Worm (Caenorhabditis elegans) whole organism, L1 larva: ENCODE measurements around the gene Y37E11B.6.

ENCODE experiments used
- C04F5.9 ChIP-seq: sonication (generic microtip); optimal IDR thresholded peaks from 2 replicates; lab custom pipeline; 2016; ENCODE audit warnings: missing genetic modification characterization, missing compliant biosample characterization
- alr-1 ChIP-seq: fragments of 200-800 bp; sonication (Bioruptor generic); optimal IDR thresholded peaks from 2 replicates; lab custom pipeline; 2018; ENCODE audit warnings: borderline replicate concordance, mild to moderate bottlenecking, missing genetic modification characterization, missing compliant biosample characterization
- aly-2 ChIP-seq: fragments of 150-350 bp; optimal IDR thresholded peaks from 2 replicates; lab custom pipeline; 2014; ENCODE audit warnings: missing biosample characterization, missing genetic modification characterization
- blmp-1 ChIP-seq: fragments of 150-350 bp; optimal IDR thresholded peaks from 2 replicates; lab custom pipeline; 2014; ENCODE audit warnings: missing biosample characterization, missing genetic modification characterization
- ceh-8 ChIP-seq: fragments of 200-800 bp; sonication (Bioruptor generic); optimal IDR thresholded peaks from 2 replicates; lab custom pipeline; 2018; ENCODE audit warnings: mild to moderate bottlenecking, missing genetic modification characterization, moderate library complexity, missing compliant biosample characterization
- ceh-88 ChIP-seq: fragments of 200-800 bp; sonication (Bioruptor generic); IDR thresholded peaks from 2 replicates; pipeline ENCODE4 v1.3.6; 2022; ENCODE audit warnings: missing genetic modification characterization, missing compliant biosample characterization
- ces-1 ChIP-seq: fragments of 150-350 bp; optimal IDR thresholded peaks from 2 replicates; lab custom pipeline; 2014; ENCODE audit warnings: missing biosample characterization, missing genetic modification reagents, missing genetic modification characterization
- efl-1 ChIP-seq, 4 experiments: fragments of 150-350 bp; optimal IDR thresholded peaks in 3 of 4; peaks in 1 of 4; 1 replicate in 1 of 4; 2 replicates in 3 of 4; lab custom pipeline; 2014; ENCODE audit warnings: missing biosample characterization in 2 of 4, missing genetic modification characterization in 2 of 4, missing genetic modification reagents in 2 of 4
- egl-13 ChIP-seq: sonication (generic microtip); optimal IDR thresholded peaks from 2 replicates; lab custom pipeline; 2016; ENCODE audit warnings: missing genotype, missing genetic modification reagents, missing genetic modification characterization, missing compliant biosample characterization
- elt-2 ChIP-seq: sonication (generic microtip); optimal IDR thresholded peaks from 2 replicates; lab custom pipeline; 2016; ENCODE audit warnings: missing genetic modification characterization, mild to moderate bottlenecking, inconsistent platforms, missing compliant biosample characterization, missing genetic modification reagents
- fkh-10 ChIP-seq: sonication (generic microtip); optimal IDR thresholded peaks from 2 replicates; lab custom pipeline; 2017; ENCODE audit warnings: missing biosample characterization, missing genetic modification reagents, missing genetic modification characterization
- hlh-17 ChIP-seq: fragments of 200-800 bp; sonication (Bioruptor generic); optimal IDR thresholded peaks from 2 replicates; lab custom pipeline; 2018; ENCODE audit warnings: missing genetic modification characterization, mild to moderate bottlenecking, missing compliant biosample characterization, moderate library complexity, borderline replicate concordance
- hlh-4 ChIP-seq: sonication (generic microtip); optimal IDR thresholded peaks from 2 replicates; lab custom pipeline; 2016; ENCODE audit warnings: mild to moderate bottlenecking, missing genetic modification characterization, missing compliant biosample characterization
- irx-1 ChIP-seq: sonication (generic microtip); optimal IDR thresholded peaks from 2 replicates; lab custom pipeline; 2016; ENCODE audit warnings: missing genetic modification characterization, missing compliant biosample characterization
- isw-1 ChIP-seq: fragments of 200-800 bp; sonication (Bioruptor generic); IDR thresholded peaks from 2 replicates; pipeline ENCODE4 v1.3.6; 2022; ENCODE audit warnings: missing genetic modification characterization, missing compliant biosample characterization
- lin-14 ChIP-seq: fragments of 200-800 bp; sonication (Bioruptor generic); optimal IDR thresholded peaks from 2 replicates; lab custom pipeline; 2018; ENCODE audit warnings: mild to moderate bottlenecking, missing genetic modification characterization, moderate library complexity, missing compliant biosample characterization
- mab-9 ChIP-seq: fragments of 200-800 bp; sonication (Bioruptor generic); IDR thresholded peaks from 2 replicates; pipeline ENCODE4 v1.3.6; 2022; ENCODE audit warnings: missing genetic modification reagents, missing genetic modification characterization, missing compliant biosample characterization
- mef-2 ChIP-seq: fragments of 150-350 bp; optimal IDR thresholded peaks from 2 replicates; lab custom pipeline; 2014; ENCODE audit warnings: missing biosample characterization, missing genetic modification characterization
- mep-1 ChIP-seq: fragments of 150-350 bp; optimal IDR thresholded peaks from 2 replicates; lab custom pipeline; 2014; ENCODE audit warnings: missing biosample characterization, missing genetic modification characterization
- nhr-237 ChIP-seq: fragments of 150-350 bp; optimal IDR thresholded peaks from 2 replicates; lab custom pipeline; 2014; ENCODE audit warnings: missing biosample characterization, missing genetic modification characterization
- nhr-47 ChIP-seq: sonication (generic microtip); optimal IDR thresholded peaks from 2 replicates; lab custom pipeline; 2016; ENCODE audit warnings: mild to moderate bottlenecking, missing genetic modification characterization, moderate library complexity, missing compliant biosample characterization
- nhr-77 ChIP-seq: fragments of 150-350 bp; optimal IDR thresholded peaks from 2 replicates; lab custom pipeline; 2014; ENCODE audit warnings: missing biosample characterization, missing genetic modification characterization
- nhr-90 ChIP-seq: sonication (generic microtip); optimal IDR thresholded peaks from 2 replicates; lab custom pipeline; 2016; ENCODE audit warnings: mild to moderate bottlenecking, missing genetic modification characterization, missing compliant biosample characterization; ENCODE audit not compliant: poor library complexity
- pag-3 ChIP-seq: sonication (generic microtip); optimal IDR thresholded peaks from 2 replicates; lab custom pipeline; 2017; ENCODE audit warnings: missing genetic modification characterization, mild to moderate bottlenecking, missing compliant biosample characterization, antibody characterized with exemption, borderline replicate concordance; ENCODE audit not compliant: insufficient read depth
- skn-1 ChIP-seq: fragments of 150-350 bp; optimal IDR thresholded peaks from 2 replicates; lab custom pipeline; 2014; ENCODE audit warnings: missing biosample characterization, missing genetic modification characterization
- snu-23 ChIP-seq: sonication (generic microtip); optimal IDR thresholded peaks from 2 replicates; lab custom pipeline; 2016; ENCODE audit warnings: missing genetic modification characterization, missing compliant biosample characterization
- sup-37 ChIP-seq: fragments of 200-800 bp; sonication (Bioruptor generic); optimal IDR thresholded peaks from 2 replicates; lab custom pipeline; 2018; ENCODE audit warnings: mild to moderate bottlenecking, missing genetic modification characterization, missing compliant biosample characterization
- tbx-2 ChIP-seq: sonication (generic microtip); optimal IDR thresholded peaks from 2 replicates; lab custom pipeline; 2016; ENCODE audit warnings: missing genetic modification characterization, missing compliant biosample characterization
- unc-86 ChIP-seq: sonication (generic microtip); optimal IDR thresholded peaks from 2 replicates; lab custom pipeline; 2016; ENCODE audit warnings: missing genetic modification characterization, missing compliant biosample characterization
- vab-15 ChIP-seq: sonication (generic microtip); optimal IDR thresholded peaks from 2 replicates; lab custom pipeline; 2017; ENCODE audit warnings: missing genotype, mild to moderate bottlenecking, missing genetic modification characterization, missing compliant biosample characterization
- xbp-1 ChIP-seq: sonication (generic microtip); optimal IDR thresholded peaks from 2 replicates; lab custom pipeline; 2016; ENCODE audit warnings: missing genetic modification characterization, missing compliant biosample characterization
- zag-1 ChIP-seq: fragments of 150-350 bp; optimal IDR thresholded peaks from 2 replicates; lab custom pipeline; 2014; ENCODE audit warnings: missing biosample characterization, missing genetic modification characterization
- zip-4 ChIP-seq: fragments of 200-800 bp; sonication (Bioruptor generic); optimal IDR thresholded peaks from 2 replicates; lab custom pipeline; 2018; ENCODE audit warnings: mild to moderate bottlenecking, missing genetic modification characterization, moderate library complexity, missing compliant biosample characterization

Y37E11B.6 gene

DNA sequence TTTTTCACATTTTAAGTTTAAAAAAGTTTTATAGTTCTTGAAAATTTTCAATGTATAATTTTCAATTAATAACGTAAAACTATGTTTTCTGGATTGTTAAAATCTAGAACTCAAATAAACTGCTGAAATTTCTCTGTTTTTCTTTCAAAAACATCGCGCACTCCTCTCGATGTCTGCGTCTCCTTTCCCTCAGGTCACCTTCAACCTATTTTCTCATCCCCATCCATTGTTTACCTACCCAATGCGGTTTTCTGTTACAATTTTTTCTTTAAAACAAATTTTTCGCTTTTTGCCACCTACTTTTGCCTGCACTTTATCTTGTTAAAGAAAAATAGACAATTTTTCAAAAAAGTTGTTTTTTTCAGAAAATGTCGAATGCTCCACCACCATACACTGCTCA lies 34.1 kb upstream of the Y37E11B.6 start, which contains the start of gene ZC416.2:
ZC416.2 (plus strand) TSS at position 366 of the 400 bp plus-strand sequence.
- TF ChIP-seq pag-3 (peak; percentile 23), mef-2 (tag; lab: Kevin White, UChicago) (no peak), blmp-1 (tag; lab: Kevin White, UChicago) (peak; percentile 30), elt-2 (tag; lab: Kevin White, UChicago) (no peak), efl-1 (optimal IDR thresholded peaks at IDR 0.05; lab: Kevin White, UChicago) (no peak), efl-1 (GFP tag; optimal IDR thresholded peaks at IDR 0.05 in 1 of 2; lab: Kevin White, UChicago) (peak in 1 of 2 experiments; percentile 24), skn-1 (tag; lab: Kevin White, UChicago) (peak; percentile 13)

DNA sequence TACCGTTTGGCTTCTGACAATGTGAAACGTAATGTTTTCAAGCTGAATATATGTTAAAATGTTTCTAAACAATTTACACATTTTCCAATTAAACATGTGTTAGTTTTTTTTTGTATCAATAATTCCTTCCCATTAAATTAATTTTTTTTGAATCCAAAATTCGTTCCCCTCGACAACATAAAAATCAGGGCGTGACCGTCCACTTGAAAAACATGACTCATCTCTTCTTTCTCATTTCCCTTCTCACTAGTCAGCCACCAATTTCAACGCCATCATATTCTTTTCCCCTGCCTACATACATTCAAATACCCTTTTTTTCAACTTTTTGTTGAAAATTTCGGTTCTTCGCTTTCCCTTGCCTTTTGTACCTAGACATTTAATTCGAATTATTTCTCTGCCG lies 33.4 kb upstream of the Y37E11B.6 start:
- TF ChIP-seq xbp-1 (tag; lab: Kevin White, UChicago): no peak
- no peak for TF ChIP-seq mab-9 (GFP tag; lab: Robert Waterston, UW)
- TF ChIP-seq aly-2 (tag; lab: Kevin White, UChicago): no peak
- TF ChIP-seq hlh-4 (tag; lab: Kevin White, UChicago): no peak
- no peak for TF ChIP-seq irx-1
- no peak for TF ChIP-seq egl-13
- no peak for TF ChIP-seq hlh-17
- no peak for TF ChIP-seq nhr-237 (tag; lab: Kevin White, UChicago)
- TF ChIP-seq zip-4 (GFP tag; lab: Kevin White, UChicago): no peak
- TF ChIP-seq alr-1: no peak
- no peak for TF ChIP-seq mep-1 (tag; lab: Kevin White, UChicago)
- no peak for TF ChIP-seq nhr-77 (tag; lab: Kevin White, UChicago)
- TF ChIP-seq blmp-1 (tag; lab: Kevin White, UChicago): no peak
- no peak for TF ChIP-seq nhr-47 (tag; lab: Kevin White, UChicago)
- TF ChIP-seq efl-1 (optimal IDR thresholded peaks at IDR 0.05; lab: Kevin White, UChicago): no peak
- no peak for TF ChIP-seq efl-1 (GFP tag; optimal IDR thresholded peaks at IDR 0.05 in 1 of 2; lab: Kevin White, UChicago)
- no peak for TF ChIP-seq ceh-8 (GFP tag; lab: Kevin White, UChicago)
- TF ChIP-seq unc-86 (tag; lab: Kevin White, UChicago): no peak
- no peak for TF ChIP-seq vab-15 (tag; lab: Kevin White, UChicago)
- TF ChIP-seq, all 84 proteins: peak for 0

DNA sequence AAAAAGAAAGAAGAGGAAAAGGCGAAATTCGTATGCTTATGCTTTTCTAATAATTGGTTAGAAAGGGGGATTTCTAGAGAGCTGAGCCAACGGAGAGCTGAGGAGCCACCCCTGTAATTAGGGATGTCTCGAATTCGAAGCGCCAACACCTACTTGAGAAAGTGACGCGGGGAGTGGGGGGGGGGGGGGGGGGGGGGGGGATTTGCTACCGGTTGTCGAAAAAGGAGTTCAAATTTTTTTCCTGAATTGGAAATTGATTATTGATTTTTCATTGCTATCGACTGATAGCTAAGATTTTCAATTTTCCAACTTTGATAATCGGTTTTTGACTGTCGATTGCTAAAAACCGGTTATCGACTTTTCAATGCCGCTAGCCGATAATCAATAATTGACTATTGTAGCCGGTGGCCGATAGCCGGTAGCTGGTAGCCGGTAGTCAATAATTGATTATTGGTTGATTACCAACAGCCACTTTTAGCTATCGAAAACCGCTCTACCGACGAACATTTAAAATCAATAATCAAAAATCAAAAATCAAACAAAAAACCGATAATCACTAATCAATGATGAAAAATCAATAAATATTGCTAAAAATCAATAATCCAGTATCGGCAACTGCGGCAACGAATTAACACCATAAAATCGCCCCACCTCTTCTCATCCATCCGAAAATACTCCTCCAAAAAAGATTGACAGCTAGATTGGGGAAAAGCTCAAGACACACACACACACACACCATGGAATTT lies 30.0 kb upstream of the Y37E11B.6 start:
- TF ChIP-seq efl-1 (optimal IDR thresholded peaks at IDR 0.05; lab: Kevin White, UChicago) (no peak), efl-1 (GFP tag; optimal IDR thresholded peaks at IDR 0.05 in 1 of 2; lab: Kevin White, UChicago) (peak in 1 of 2 experiments; percentile 35), alr-1 (no peak)
- TF ChIP-seq, all 84 proteins: peak for 1

DNA sequence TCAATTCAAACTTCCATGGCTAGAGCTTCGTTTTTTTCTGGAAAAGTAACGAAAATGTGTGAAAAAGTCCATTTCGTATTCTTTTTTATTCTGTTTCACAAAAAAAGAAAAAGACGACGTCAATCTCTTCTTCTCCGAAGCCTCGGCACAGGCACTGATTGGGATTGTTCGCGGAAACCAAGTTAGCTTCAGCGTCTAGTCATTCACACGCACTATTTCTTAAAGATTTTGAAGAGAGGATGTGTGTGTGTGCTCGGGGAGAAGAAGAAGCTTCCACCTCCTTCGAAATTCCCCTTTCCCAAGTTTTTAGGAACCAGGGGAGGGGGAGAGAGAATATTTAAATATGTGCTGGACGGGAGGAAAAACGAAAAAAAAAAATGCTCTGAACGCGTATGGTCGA lies 27.3 kb upstream of the Y37E11B.6 start:
- TF ChIP-seq ces-1 (GFP tag; lab: Kevin White, UChicago) (peak; percentile 51), snu-23 (GFP tag; lab: Kevin White, UChicago) (no peak), pag-3 (no peak), fkh-10 (GFP tag; lab: Kevin White, UChicago) (peak; percentile 73), lin-14 (GFP tag; lab: Kevin White, UChicago) (peak; percentile 76)

DNA sequence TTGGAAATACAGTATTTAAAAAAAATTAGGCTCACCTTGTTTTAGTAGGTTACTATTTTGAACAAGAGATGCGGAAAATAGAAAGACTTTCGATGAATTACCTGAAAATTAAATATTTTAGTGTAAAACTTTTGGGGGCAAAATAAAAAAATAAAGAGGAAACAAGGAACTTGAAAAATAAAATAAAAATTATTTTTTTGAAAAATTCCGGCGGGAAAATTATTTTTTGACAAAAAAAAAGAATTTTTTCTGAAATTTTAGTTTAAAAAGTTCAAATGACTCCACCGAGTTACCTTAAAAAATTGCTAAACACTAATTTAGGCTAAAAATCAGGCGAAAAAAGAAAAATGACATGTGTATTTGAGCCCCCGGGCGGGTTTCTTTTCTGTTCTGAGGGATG lies 25.5 kb upstream of the Y37E11B.6 start, which contains the start of the genes cha-1 and unc-17:
cha-1 (minus strand) TSS at position 101 of the 400 bp plus-strand sequence.
unc-17 (minus strand) TSS at position 103 of the 400 bp plus-strand sequence.
- TF ChIP-seq ces-1 (GFP tag; lab: Kevin White, UChicago) (no peak), sup-37 (GFP tag; lab: Kevin White, UChicago) (no peak)

DNA sequence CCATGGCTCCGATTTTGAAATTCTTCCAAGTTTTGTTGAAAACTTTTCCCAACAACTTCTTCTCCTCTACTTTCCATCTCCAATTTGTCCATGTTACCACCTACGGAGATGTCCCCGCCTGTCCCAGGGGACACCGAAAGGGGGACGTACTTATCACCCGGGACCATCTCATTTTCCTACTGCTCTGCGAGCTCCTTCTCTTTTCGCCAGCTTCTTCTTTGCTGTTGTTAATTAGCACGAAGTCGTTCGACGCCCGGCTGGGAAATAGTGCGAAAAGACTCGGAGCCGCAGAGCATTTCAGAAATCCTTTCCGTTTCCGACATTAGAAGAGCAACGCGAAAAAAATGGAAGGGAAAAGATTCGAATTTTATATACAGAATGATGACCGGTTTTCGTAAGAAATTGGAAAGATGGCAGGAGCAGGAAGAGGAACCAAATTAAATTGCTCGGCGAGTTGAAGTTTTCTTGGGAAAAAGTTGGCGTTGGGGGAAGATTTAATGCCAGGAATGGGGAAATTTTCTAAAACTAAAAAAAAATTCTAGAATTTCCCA lies 22.8 kb upstream of the Y37E11B.6 start:
- TF ChIP-seq hlh-17 (peak; percentile 64), mef-2 (tag; lab: Kevin White, UChicago) (no peak), C04F5.9 (tag; lab: Kevin White, UChicago) (no peak), tbx-2 (no peak), lin-14 (GFP tag; lab: Kevin White, UChicago) (peak; percentile 38), zag-1 (tag; lab: Kevin White, UChicago) (no peak), nhr-90 (tag; lab: Kevin White, UChicago) (no peak), ceh-88 (no peak), isw-1 (GFP tag; lab: Robert Waterston, UW) (no peak)
